Worm (Caenorhabditis elegans) whole organism, L1 larva: ENCODE data around the gene str-10.

Source experiments
- aly-2 ChIP-seq: fragments of 150-350 bp; optimal IDR thresholded peaks from 2 replicates; lab custom pipeline; 2014; ENCODE audit warnings: missing biosample characterization, missing genetic modification characterization
- blmp-1 ChIP-seq: fragments of 150-350 bp; optimal IDR thresholded peaks from 2 replicates; lab custom pipeline; 2014; ENCODE audit warnings: missing biosample characterization, missing genetic modification characterization
- ceh-8 ChIP-seq: fragments of 200-800 bp; sonication (Bioruptor generic); optimal IDR thresholded peaks from 2 replicates; lab custom pipeline; 2018; ENCODE audit warnings: mild to moderate bottlenecking, missing genetic modification characterization, moderate library complexity, missing compliant biosample characterization
- dpl-1 ChIP-seq, 3 experiments: fragments of 150-350 bp in 2 of 3; sonication (generic microtip) in 1 of 3; optimal IDR thresholded peaks; 2 replicates each; lab custom pipeline; 2014 to 2017; ENCODE audit warnings: missing biosample characterization in 3 of 3, missing genetic modification characterization in 3 of 3, missing genetic modification reagents in 3 of 3
- dsc-1 ChIP-seq: sonication (generic microtip); optimal IDR thresholded peaks from 2 replicates; lab custom pipeline; 2016; ENCODE audit warnings: mild to moderate bottlenecking, missing genetic modification characterization, missing compliant biosample characterization
- efl-3 ChIP-seq: fragments of 200-800 bp; sonication (Bioruptor generic); optimal IDR thresholded peaks from 2 replicates; lab custom pipeline; 2018; ENCODE audit warnings: mild to moderate bottlenecking, missing genetic modification characterization, missing compliant biosample characterization
- egl-27 ChIP-seq, 2 experiments: fragments of 150-350 bp in 1 of 2; sonication (generic microtip); optimal IDR thresholded peaks; 3 replicates each; lab custom pipeline; 2017 to 2018; ENCODE audit warnings: missing biosample characterization in 2 of 2, missing genetic modification characterization in 2 of 2, missing genetic modification reagents in 2 of 2
- elt-2 ChIP-seq: sonication (generic microtip); optimal IDR thresholded peaks from 2 replicates; lab custom pipeline; 2016; ENCODE audit warnings: missing genetic modification characterization, mild to moderate bottlenecking, inconsistent platforms, missing compliant biosample characterization, missing genetic modification reagents
- elt-3 ChIP-seq, 6 experiments: fragments of 150-350 bp in 1 of 6; sonication (generic microtip); optimal IDR thresholded peaks; 2 replicates each; lab custom pipeline; 2017 to 2018; ENCODE audit warnings: missing biosample characterization in 6 of 6, missing genetic modification characterization in 6 of 6, inconsistent platforms in 1 of 6
- fkh-10 ChIP-seq: sonication (generic microtip); optimal IDR thresholded peaks from 2 replicates; lab custom pipeline; 2017; ENCODE audit warnings: missing biosample characterization, missing genetic modification reagents, missing genetic modification characterization
- fkh-4 ChIP-seq: sonication (generic microtip); optimal IDR thresholded peaks from 2 replicates; lab custom pipeline; 2016; ENCODE audit warnings: missing compliant biosample characterization, missing genetic modification characterization, borderline replicate concordance
- fos-1 ChIP-seq: fragments of 150-350 bp; optimal IDR thresholded peaks from 2 replicates; lab custom pipeline; 2014; ENCODE audit warnings: missing biosample characterization, missing genetic modification characterization
- grh-1 ChIP-seq: fragments of 200-800 bp; sonication (Bioruptor generic); IDR thresholded peaks from 2 replicates; pipeline ENCODE4 v1.3.6; 2022; ENCODE audit warnings: missing genetic modification reagents, missing genetic modification characterization, missing compliant biosample characterization
- hlh-4 ChIP-seq: sonication (generic microtip); optimal IDR thresholded peaks from 2 replicates; lab custom pipeline; 2016; ENCODE audit warnings: mild to moderate bottlenecking, missing genetic modification characterization, missing compliant biosample characterization
- hpl-2 ChIP-seq: fragments of 150-350 bp; optimal IDR thresholded peaks from 2 replicates; lab custom pipeline; 2014; ENCODE audit warnings: missing biosample characterization, missing genetic modification reagents, missing genetic modification characterization
- irx-1 ChIP-seq: sonication (generic microtip); optimal IDR thresholded peaks from 2 replicates; lab custom pipeline; 2016; ENCODE audit warnings: missing genetic modification characterization, missing compliant biosample characterization
- lin-13 ChIP-seq: fragments of 150-350 bp; optimal IDR thresholded peaks from 2 replicates; lab custom pipeline; 2014; ENCODE audit warnings: missing biosample characterization, missing genetic modification reagents, missing genetic modification characterization
- lin-14 ChIP-seq: fragments of 200-800 bp; sonication (Bioruptor generic); optimal IDR thresholded peaks from 2 replicates; lab custom pipeline; 2018; ENCODE audit warnings: mild to moderate bottlenecking, missing genetic modification characterization, moderate library complexity, missing compliant biosample characterization
- lin-39 ChIP-seq: fragments of 150-350 bp; optimal IDR thresholded peaks from 2 replicates; lab custom pipeline; 2014; ENCODE audit warnings: missing biosample characterization, missing genetic modification reagents, missing genetic modification characterization
- lir-3 ChIP-seq: sonication (generic microtip); optimal IDR thresholded peaks from 2 replicates; lab custom pipeline; 2016; ENCODE audit warnings: mild to moderate bottlenecking, missing genetic modification characterization, moderate library complexity, missing compliant biosample characterization; ENCODE audit not compliant: poor library complexity
- lsy-2 ChIP-seq, 2 experiments: fragments of 150-350 bp; optimal IDR thresholded peaks; 2 replicates each; lab custom pipeline; 2014; ENCODE audit warnings: missing biosample characterization in 2 of 2, missing genetic modification characterization in 2 of 2
- mab-9 ChIP-seq: fragments of 200-800 bp; sonication (Bioruptor generic); IDR thresholded peaks from 2 replicates; pipeline ENCODE4 v1.3.6; 2022; ENCODE audit warnings: missing genetic modification reagents, missing genetic modification characterization, missing compliant biosample characterization
- mep-1 ChIP-seq: fragments of 150-350 bp; optimal IDR thresholded peaks from 2 replicates; lab custom pipeline; 2014; ENCODE audit warnings: missing biosample characterization, missing genetic modification characterization
- nhr-19 ChIP-seq: fragments of 200-800 bp; sonication (Bioruptor generic); conservative IDR thresholded peaks from 2 replicates; pipeline ENCODE4 v1.3.6; 2022; ENCODE audit warnings: missing genetic modification characterization, missing compliant biosample characterization
- nhr-237 ChIP-seq: fragments of 150-350 bp; optimal IDR thresholded peaks from 2 replicates; lab custom pipeline; 2014; ENCODE audit warnings: missing biosample characterization, missing genetic modification characterization
- nhr-71 ChIP-seq: sonication (generic microtip); optimal IDR thresholded peaks from 2 replicates; lab custom pipeline; 2016; ENCODE audit warnings: mild to moderate bottlenecking, missing genetic modification characterization, moderate library complexity, missing compliant biosample characterization
- nhr-76 ChIP-seq: sonication (generic microtip); optimal IDR thresholded peaks from 2 replicates; lab custom pipeline; 2017; ENCODE audit warnings: missing biosample characterization, missing genetic modification characterization
- nhr-77 ChIP-seq: fragments of 150-350 bp; optimal IDR thresholded peaks from 2 replicates; lab custom pipeline; 2014; ENCODE audit warnings: missing biosample characterization, missing genetic modification characterization
- nhr-85 ChIP-seq: sonication (generic microtip); peaks from one replicate; lab custom pipeline; 2016; ENCODE audit warnings: missing genetic modification characterization, inconsistent platforms, missing compliant biosample characterization
- nhr-90 ChIP-seq: sonication (generic microtip); optimal IDR thresholded peaks from 2 replicates; lab custom pipeline; 2016; ENCODE audit warnings: mild to moderate bottlenecking, missing genetic modification characterization, missing compliant biosample characterization; ENCODE audit not compliant: poor library complexity
- pax-3 ChIP-seq: fragments of 200-800 bp; sonication (Bioruptor generic); optimal IDR thresholded peaks from 2 replicates; lab custom pipeline; 2018; ENCODE audit warnings: mild to moderate bottlenecking, missing genetic modification characterization, moderate library complexity, missing compliant biosample characterization
- snpc-4 ChIP-seq: fragments of 150-350 bp; optimal IDR thresholded peaks from 2 replicates; lab custom pipeline; 2014; ENCODE audit warnings: missing biosample characterization, missing genetic modification characterization
- snu-23 ChIP-seq: sonication (generic microtip); optimal IDR thresholded peaks from 2 replicates; lab custom pipeline; 2016; ENCODE audit warnings: missing genetic modification characterization, missing compliant biosample characterization
- sup-37 ChIP-seq: fragments of 200-800 bp; sonication (Bioruptor generic); optimal IDR thresholded peaks from 2 replicates; lab custom pipeline; 2018; ENCODE audit warnings: mild to moderate bottlenecking, missing genetic modification characterization, missing compliant biosample characterization
- swsn-7 ChIP-seq: sonication (generic microtip); optimal IDR thresholded peaks from 2 replicates; lab custom pipeline; 2016; ENCODE audit warnings: missing genetic modification characterization, missing compliant biosample characterization
- unc-86 ChIP-seq: sonication (generic microtip); optimal IDR thresholded peaks from 2 replicates; lab custom pipeline; 2016; ENCODE audit warnings: missing genetic modification characterization, missing compliant biosample characterization
- unc-98 ChIP-seq: fragments of 200-800 bp; sonication (Bioruptor generic); IDR thresholded peaks from 2 replicates; pipeline ENCODE4 v1.3.6; 2022; ENCODE audit warnings: missing genetic modification characterization, missing compliant biosample characterization
- vab-15 ChIP-seq: sonication (generic microtip); optimal IDR thresholded peaks from 2 replicates; lab custom pipeline; 2017; ENCODE audit warnings: missing genotype, mild to moderate bottlenecking, missing genetic modification characterization, missing compliant biosample characterization
- xbp-1 ChIP-seq: sonication (generic microtip); optimal IDR thresholded peaks from 2 replicates; lab custom pipeline; 2016; ENCODE audit warnings: missing genetic modification characterization, missing compliant biosample characterization
- zip-4 ChIP-seq: fragments of 200-800 bp; sonication (Bioruptor generic); optimal IDR thresholded peaks from 2 replicates; lab custom pipeline; 2018; ENCODE audit warnings: mild to moderate bottlenecking, missing genetic modification characterization, moderate library complexity, missing compliant biosample characterization
- ztf-11 ChIP-seq, 2 experiments: sonication (generic microtip); optimal IDR thresholded peaks; 2 replicates each; lab custom pipeline; 2016 to 2017; ENCODE audit warnings: missing genetic modification characterization in 2 of 2, missing biosample characterization in 1 of 2, missing compliant biosample characterization in 1 of 2
- ztf-4 ChIP-seq: fragments of 150-350 bp; optimal IDR thresholded peaks from 2 replicates; lab custom pipeline; 2014; ENCODE audit warnings: missing biosample characterization, missing genetic modification characterization

Gene str-10

ce11 chrX:13046324-13046723 is 36.1 kb upstream of the str-10 start (continued):
- peak; percentile 84 for TF ChIP-seq xbp-1 (tag; lab: Kevin White, UChicago)
- peak in 1 of 2 experiments; percentile 21 for TF ChIP-seq egl-27 (tag; optimal IDR thresholded peaks at IDR 0.05; lab: Kevin White, UChicago)
- TF ChIP-seq nhr-237 (tag; lab: Kevin White, UChicago), result peak; percentile 12
- TF ChIP-seq nhr-19 (GFP tag; lab: Robert Waterston, UW), result peak; percentile 96
- TF ChIP-seq nhr-71 (tag; lab: Kevin White, UChicago), result peak; percentile 94
- peak; percentile 83 for TF ChIP-seq nhr-85
- TF ChIP-seq mab-9 (GFP tag; lab: Robert Waterston, UW), result peak; percentile 87
- TF ChIP-seq snu-23 (GFP tag; lab: Kevin White, UChicago), result peak; percentile 96
- peak; percentile 86 for TF ChIP-seq irx-1 (tag; lab: Kevin White, UChicago)
- TF ChIP-seq pax-3 (tag; lab: Kevin White, UChicago), result peak; percentile 70
- peak; percentile 90 for TF ChIP-seq fkh-10 (GFP tag; lab: Kevin White, UChicago)
- TF ChIP-seq nhr-76 (tag; lab: Kevin White, UChicago), result peak; percentile 52
- TF ChIP-seq sup-37 (GFP tag; lab: Kevin White, UChicago), result peak; percentile 63
- TF ChIP-seq efl-3 (GFP tag; lab: Kevin White, UChicago), result peak; percentile 58
- TF ChIP-seq aly-2 (tag; lab: Kevin White, UChicago), result peak; percentile 90
- peak; percentile 27 for TF ChIP-seq fkh-4 (tag; lab: Kevin White, UChicago)
- peak; percentile 70 for TF ChIP-seq mep-1 (tag; lab: Kevin White, UChicago)
- TF ChIP-seq zip-4, result peak; percentile 76
- TF ChIP-seq dsc-1 (tag; lab: Kevin White, UChicago), result peak; percentile 97
- TF ChIP-seq lsy-2 (tag; optimal IDR thresholded peaks at IDR 0.05; lab: Kevin White, UChicago), result peak; percentile 72 to 73
- peak in 2 of 6 experiments; percentile 5 to 89 for TF ChIP-seq elt-3 (tag; optimal IDR thresholded peaks at IDR 0.05; lab: Kevin White, UChicago)
- peak; percentile 88 for TF ChIP-seq lin-14 (GFP tag; lab: Kevin White, UChicago)
- peak; percentile 68 for TF ChIP-seq lin-13
- peak; percentile 3 for TF ChIP-seq hlh-4
- TF ChIP-seq vab-15 (tag; lab: Kevin White, UChicago), result peak; percentile 35
- TF ChIP-seq lin-39 (tag; lab: Kevin White, UChicago), result peak; percentile 49
- peak; percentile 46 for TF ChIP-seq unc-98 (GFP tag; lab: Robert Waterston, UW)
- TF ChIP-seq unc-86 (tag; lab: Kevin White, UChicago), result peak; percentile 86
- peak; percentile 94 for TF ChIP-seq swsn-7 (tag; lab: Kevin White, UChicago)
- TF ChIP-seq elt-2, result peak; percentile 81
- TF ChIP-seq fos-1, result peak; percentile 55
- TF ChIP-seq grh-1 (GFP tag; lab: Robert Waterston, UW), result peak; percentile 84
- peak; percentile 77 for TF ChIP-seq ztf-4 (tag; lab: Kevin White, UChicago)
- peak; percentile 96 for TF ChIP-seq ceh-8 (GFP tag; lab: Kevin White, UChicago)
- TF ChIP-seq lir-3 (tag; lab: Kevin White, UChicago), result peak; percentile 71
- peak; percentile 77 for TF ChIP-seq nhr-77 (tag; lab: Kevin White, UChicago)
- TF ChIP-seq nhr-90, result peak; percentile 92
- peak; percentile 56 for TF ChIP-seq snpc-4 (tag; lab: Kevin White, UChicago)
- TF ChIP-seq dpl-1 (GFP tag; optimal IDR thresholded peaks at IDR 0.05; lab: Kevin White, UChicago), result peak in 2 of 3 experiments; percentile 29 to 34
- peak; percentile 42 for TF ChIP-seq blmp-1
- peak; percentile 82 for TF ChIP-seq hpl-2 (GFP tag; lab: Kevin White, UChicago)
- peak in 1 of 2 experiments; percentile 81 for TF ChIP-seq ztf-11 (tag; optimal IDR thresholded peaks at IDR 0.05; lab: Kevin White, UChicago)
